Fruit fly (Drosophila melanogaster): ENCODE data around the gene robl37BC.

robl37BC gene

dm6 chr2L:19051534-19052100, 41.0 kb downstream of the robl37BC start, which contains the start of gene Rpn3 (continued):
- no peak for TF ChIP-seq sd (tag; optimal IDR thresholded peaks at IDR 0.05)
- TF ChIP-seq cato (GFP tag; optimal IDR thresholded peaks at IDR 0.05; ENCODE audit: borderline replicate concordance): peak; percentile 80
- TF ChIP-seq stc (GFP tag; IDR thresholded peaks at IDR 0.05): peak; percentile 73
- TF ChIP-seq emc (GFP tag; optimal IDR thresholded peaks at IDR 0.05): no peak
- peak; percentile 64 for TF ChIP-seq hbn (GFP tag; IDR thresholded peaks at IDR 0.05; ENCODE audit: partially characterized antibody)
- TF ChIP-seq dan (GFP tag; IDR thresholded peaks at IDR 0.05): no peak
- peak; percentile 87 for TF ChIP-seq nmo (GFP tag; optimal IDR thresholded peaks at IDR 0.05)
- TF ChIP-seq CTCF (GFP tag; optimal IDR thresholded peaks at IDR 0.05): no peak
- peak; percentile 66; the same call in 1 of the 3 replicates for TF ChIP-seq CG34224 (GFP tag; IDR thresholded peaks at IDR 0.05; ENCODE audit: partially characterized antibody)
- peak; percentile 86 for TF ChIP-seq sob (GFP tag; IDR thresholded peaks at IDR 0.05)
- TF ChIP-seq Usf (GFP tag; optimal IDR thresholded peaks at IDR 0.05): peak; percentile 38
- TF ChIP-seq ci (GFP tag; IDR thresholded peaks at IDR 0.05): peak; percentile 89
- TF ChIP-seq gce (GFP tag; IDR thresholded peaks at IDR 0.05): 0 out of 3 replicates have a peak, but pooled peaks have one; percentile 33
- peak; percentile 83 for TF ChIP-seq CG10654 (GFP tag; optimal IDR thresholded peaks at IDR 0.05)
- TF ChIP-seq NC2α (GFP tag; optimal IDR thresholded peaks at IDR 0.05): peak; percentile 51
- peak; percentile 82 for TF ChIP-seq dmrt11E (tag; optimal IDR thresholded peaks at IDR 0.05)
- peak; percentile 54; the same call in 1 of the 2 replicates for TF ChIP-seq bbx (GFP tag; IDR thresholded peaks at IDR 0.05; ENCODE audit: partially characterized antibody)
- TF ChIP-seq tna (GFP tag; IDR thresholded peaks at IDR 0.05; ENCODE audit: partially characterized antibody): peak; percentile 61
- peak; percentile 75 for TF ChIP-seq Spps (tag; optimal IDR thresholded peaks at IDR 0.05)
- TF ChIP-seq nerfin-1 (tag; optimal IDR thresholded peaks at IDR 0.05): peak; percentile 64
- no peak for TF ChIP-seq MTF-1 (GFP tag; optimal IDR thresholded peaks at IDR 0.05; ENCODE audit: borderline replicate concordance)
- TF ChIP-seq lab (GFP tag; optimal IDR thresholded peaks at IDR 0.05): peak; percentile 88
- no peak for TF ChIP-seq usp (GFP tag; optimal IDR thresholded peaks at IDR 0.05)
- TF ChIP-seq CG30403 (GFP tag; optimal IDR thresholded peaks at IDR 0.05): peak; percentile 91
- TF ChIP-seq CG8359 (GFP tag; optimal IDR thresholded peaks at IDR 0.05; ENCODE audit: borderline replicate concordance): no peak
- peak; percentile 67 for TF ChIP-seq Bdp1 (GFP tag; optimal IDR thresholded peaks at IDR 0.05)
- TF ChIP-seq Trl (optimal IDR thresholded peaks at IDR 0.05): no peak
- peak; percentile 81 for TF ChIP-seq Trl (GFP tag; optimal IDR thresholded peaks at IDR 0.05)
- peak; percentile 40 for TF ChIP-seq CG1233 (GFP tag; optimal IDR thresholded peaks at IDR 0.05)
- TF ChIP-seq chm (GFP tag; IDR thresholded peaks at IDR 0.05): peak; percentile 70
- no peak for TF ChIP-seq Vsx1 (GFP tag; optimal IDR thresholded peaks at IDR 0.05)
- peak; percentile 90 for TF ChIP-seq zfh1 (GFP tag; IDR thresholded peaks at IDR 0.05)
- peak; percentile 76 to 88 for TF ChIP-seq Pdp1 (GFP tag; optimal IDR thresholded peaks at IDR 0.05)
- peak; percentile 84 for TF ChIP-seq esg (GFP tag; conservative IDR thresholded peaks at IDR 0.05)
- peak; percentile 45 for TF ChIP-seq B-H2 (GFP tag; optimal IDR thresholded peaks at IDR 0.05)
- TF ChIP-seq CG2199 (GFP tag; IDR thresholded peaks at IDR 0.05): peak; percentile 82; the same call in 2 of the 3 replicates
- peak; percentile 82 for TF ChIP-seq Dip3 (GFP tag; optimal IDR thresholded peaks at IDR 0.05)
- TF ChIP-seq salm (tag; optimal IDR thresholded peaks at IDR 0.05): peak; percentile 68
- TF ChIP-seq CHES-1-like (GFP tag; optimal IDR thresholded peaks at IDR 0.05): peak; percentile 88
- TF ChIP-seq CG11398 (GFP tag; optimal IDR thresholded peaks at IDR 0.05): peak; percentile 51
- TF ChIP-seq Ssrp (tag; optimal IDR thresholded peaks at IDR 0.05): peak; percentile 70
- TF ChIP-seq CG7271 (tag; optimal IDR thresholded peaks at IDR 0.05): peak; percentile 63
- no peak for TF ChIP-seq Hmx (GFP tag; optimal IDR thresholded peaks at IDR 0.05)
- TF ChIP-seq her (GFP tag; optimal IDR thresholded peaks at IDR 0.05): peak; percentile 62
- TF ChIP-seq p53 (GFP tag; optimal IDR thresholded peaks at IDR 0.05): peak; percentile 44
- TF ChIP-seq CG18599 (GFP tag; optimal IDR thresholded peaks at IDR 0.05): peak; percentile 81
- TF ChIP-seq grau (tag; optimal IDR thresholded peaks at IDR 0.05): peak; percentile 84
- TF ChIP-seq caup (GFP tag; optimal IDR thresholded peaks at IDR 0.05; ENCODE audit: severe bottlenecking): peak; percentile 73
- TF ChIP-seq stwl (tag; optimal IDR thresholded peaks at IDR 0.05): peak; percentile 73
- no peak for TF ChIP-seq CG7963 (GFP tag; IDR thresholded peaks at IDR 0.05; ENCODE audit: partially characterized antibody)

All from whole organism, embryonic.